Worm (Caenorhabditis elegans): ENCODE measurements around the gene mig-38.

ce11 chrIV:11561677-11562076, 32.4 kb upstream of the mig-38 start, which contains the start of gene F12F6.7:
- TF ChIP-seq Y22D7AL.16 (tag; optimal IDR thresholded peaks at IDR 0.05) (no peak), unc-86 (tag; optimal IDR thresholded peaks at IDR 0.05) (no peak), pqm-1 (tag; optimal IDR thresholded peaks at IDR 0.05) (no peak), elt-2 (tag; optimal IDR thresholded peaks at IDR 0.05) (no peak), nhr-232 (tag; optimal IDR thresholded peaks at IDR 0.05) (no peak)
